Worm (Caenorhabditis elegans) whole organism, L4 larva: ENCODE results near the gene nas-4.

ENCODE experiments used
- F37D6.2 ChIP-seq: sonication (generic microtip); optimal IDR thresholded peaks from 2 replicates; lab custom pipeline; 2016; ENCODE audit warnings: mild to moderate bottlenecking, missing genetic modification characterization, missing compliant biosample characterization
- attf-4 ChIP-seq: sonication (generic microtip); optimal IDR thresholded peaks from 3 replicates; lab custom pipeline; 2017; ENCODE audit warnings: missing biosample characterization, missing genetic modification characterization
- ceh-44 ChIP-seq: fragments of 200-800 bp; sonication (Bioruptor generic); IDR thresholded peaks from 2 replicates; pipeline ENCODE4 v1.3.6; 2022; ENCODE audit warnings: missing genetic modification reagents, missing genetic modification characterization, missing compliant biosample characterization
- lsy-2 ChIP-seq, 2 experiments: fragments of 150-350 bp in 1 of 2; sonication (generic microtip) in 1 of 2; optimal IDR thresholded peaks; 2 replicates each; lab custom pipeline; 2014 to 2017; ENCODE audit warnings: missing biosample characterization in 2 of 2, missing genetic modification characterization in 2 of 2
- nhr-11 ChIP-seq: fragments of 150-350 bp; optimal IDR thresholded peaks from 2 replicates; lab custom pipeline; 2014; ENCODE audit warnings: missing biosample characterization, missing genetic modification characterization
- nhr-25 ChIP-seq: sonication (generic microtip); optimal IDR thresholded peaks from 2 replicates; lab custom pipeline; 2017; ENCODE audit warnings: missing genetic modification characterization, mild to moderate bottlenecking, missing compliant biosample characterization, antibody characterized with exemption, moderate library complexity, borderline replicate concordance; ENCODE audit not compliant: insufficient read depth

DNA sequence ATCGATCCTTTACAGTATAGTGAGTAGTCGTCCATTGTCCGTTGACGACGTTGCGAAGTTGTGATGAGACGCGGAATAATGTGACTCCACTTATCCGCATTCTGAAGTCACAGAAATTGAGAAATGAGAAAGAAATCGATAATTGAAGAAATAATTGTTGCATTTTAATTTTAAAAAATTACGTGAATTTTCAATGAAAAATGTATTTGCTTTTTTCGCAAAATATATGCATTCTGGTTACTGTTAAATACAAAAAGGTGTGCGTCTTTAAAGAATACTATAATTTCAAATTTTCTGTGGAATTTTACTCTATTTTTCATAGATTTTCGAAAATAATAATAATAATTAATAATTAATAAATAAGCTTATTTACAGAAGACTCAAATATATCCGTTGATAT is 31.4 kb upstream of the nas-4 start, which contains the start of gene let-721:
- TF ChIP-seq lsy-2 (tag; optimal IDR thresholded peaks at IDR 0.05; lab: Kevin White, UChicago): no peak
- no peak for TF ChIP-seq ceh-44 (GFP tag; lab: Robert Waterston, UW)
- TF ChIP-seq nhr-11 (tag; lab: Kevin White, UChicago): no peak
- TF ChIP-seq F37D6.2: no peak
- TF ChIP-seq attf-4: no peak
- no peak for TF ChIP-seq nhr-25
